Worm (Caenorhabditis elegans) whole organism, early embryonic: Measurements from ENCODE around the gene ceh-37.

Experiments
- B0310.2 ChIP-seq: sonication (generic microtip); optimal IDR thresholded peaks from 2 replicates; lab custom pipeline; 2016; ENCODE audit warnings: mild to moderate bottlenecking, missing genetic modification characterization, missing compliant biosample characterization
- ama-1 ChIP-seq: fragments of 150-350 bp; optimal IDR thresholded peaks from 2 replicates; lab custom pipeline; 2014
- hmbx-1 ChIP-seq: sonication (generic microtip); optimal IDR thresholded peaks from 2 replicates; lab custom pipeline; 2016; ENCODE audit warnings: mild to moderate bottlenecking, missing genetic modification characterization, missing compliant biosample characterization
- scrt-1 ChIP-seq: fragments of 200-800 bp; sonication (Bioruptor generic); IDR thresholded peaks from 2 replicates; pipeline ENCODE4 v1.3.6; 2022; ENCODE audit warnings: missing genetic modification characterization, missing compliant biosample characterization
- tra-4 ChIP-seq: sonication (generic microtip); optimal IDR thresholded peaks from 2 replicates; lab custom pipeline; 2017; ENCODE audit warnings: missing genetic modification characterization, missing compliant biosample characterization

DNA sequence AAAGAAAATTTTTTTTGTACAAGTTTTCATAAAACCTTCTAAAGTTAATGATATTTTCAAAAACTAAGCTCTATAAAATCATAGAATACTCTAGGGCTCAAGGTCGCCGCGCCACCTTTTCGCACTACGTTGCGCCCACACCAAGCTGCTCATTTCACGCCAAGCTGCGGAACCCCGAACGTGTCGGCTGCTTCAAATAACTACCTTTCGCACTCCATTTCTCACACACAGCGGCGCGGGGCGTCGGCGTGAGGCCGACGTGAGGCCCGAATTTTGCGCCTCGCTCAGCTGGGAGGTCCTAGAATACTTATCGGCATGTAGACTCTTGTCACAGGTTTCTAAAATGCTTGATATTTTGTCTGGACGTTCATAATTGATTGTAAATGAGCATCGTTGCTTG is 24.2 kb upstream of the ceh-37 start:
- TF ChIP-seq tra-4 (tag; lab: Kevin White, UChicago) (no peak), scrt-1 (GFP tag; lab: Robert Waterston, UW) (no peak), B0310.2 (tag; lab: Kevin White, UChicago) (no peak), ama-1 (lab: Kevin White, UChicago) (no peak), hmbx-1 (tag; lab: Kevin White, UChicago) (no peak)
